Worm (Caenorhabditis elegans): ENCODE results near the gene hdl-1.

The hdl-1 gene

DNA sequence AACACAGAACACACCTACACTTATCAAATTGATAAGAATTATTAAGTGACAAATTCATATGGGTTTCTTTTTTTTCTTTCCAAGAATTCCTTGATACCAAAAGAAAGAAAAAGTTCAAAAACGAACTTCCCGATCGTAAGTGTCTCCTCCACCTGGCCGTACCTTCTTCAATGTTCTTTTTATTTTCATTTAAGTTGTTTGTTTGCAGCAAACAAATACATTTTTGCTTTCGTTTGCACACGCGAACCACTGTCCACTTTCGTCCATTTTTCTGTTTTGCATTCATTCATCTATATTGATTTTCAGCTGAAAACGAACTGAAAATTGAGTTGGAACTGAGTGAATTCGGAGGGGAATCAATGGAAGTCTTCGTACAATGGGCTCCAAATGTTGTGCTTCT lies 37.9 kb downstream of the hdl-1 start, which contains the start of gene VZK822L.2:
TSS of gene VZK822L.2 (plus strand) at position 301 of the 400 bp plus-strand sequence.
- no peak for TF ChIP-seq nhr-11 (tag; optimal IDR thresholded peaks at IDR 0.05)
- TF ChIP-seq npax-4 (tag; optimal IDR thresholded peaks at IDR 0.05), result no peak
- TF ChIP-seq pros-1 (tag; optimal IDR thresholded peaks at IDR 0.05), result no peak
- no peak for TF ChIP-seq pqm-1 (tag; optimal IDR thresholded peaks at IDR 0.05)
- no peak for TF ChIP-seq sox-2 (GFP tag; IDR thresholded peaks at IDR 0.05)
- TF ChIP-seq tbx-7 (tag; optimal IDR thresholded peaks at IDR 0.05), result no peak
- no peak for TF ChIP-seq gmeb-2 (tag; optimal IDR thresholded peaks at IDR 0.05)
- TF ChIP-seq pha-4 (tag; optimal IDR thresholded peaks at IDR 0.05), result no peak
- TF ChIP-seq K02D7.2 (tag; optimal IDR thresholded peaks at IDR 0.05), result no peak
- TF ChIP-seq T23F11.4 (GFP tag; optimal IDR thresholded peaks at IDR 0.05), result no peak
- TF ChIP-seq ceh-19 (GFP tag; optimal IDR thresholded peaks at IDR 0.05), result no peak

DNA sequence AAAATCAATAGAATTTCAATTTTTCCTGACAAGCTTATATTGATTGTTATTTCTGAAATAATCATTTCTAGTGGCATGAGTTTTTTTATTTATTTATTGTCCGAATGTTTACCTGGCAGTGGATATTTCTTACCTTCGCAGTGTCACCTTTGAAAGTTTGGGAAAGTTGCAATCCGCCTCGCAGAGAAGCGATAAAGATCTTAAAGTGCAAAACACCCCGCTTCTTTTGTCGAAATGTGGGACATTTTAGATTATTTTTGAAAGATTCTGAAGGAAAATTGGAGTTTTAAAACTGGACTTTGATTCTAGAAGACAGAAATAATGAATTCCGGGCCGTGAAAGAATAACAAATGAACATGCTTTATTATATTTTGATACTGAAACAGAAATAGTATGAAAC lies 40.9 kb downstream of the hdl-1 start:
- no peak for TF ChIP-seq lim-6 (tag; optimal IDR thresholded peaks at IDR 0.05)
- no peak for TF ChIP-seq odd-2 (tag; optimal IDR thresholded peaks at IDR 0.05)
- no peak for TF ChIP-seq npax-4 (tag; optimal IDR thresholded peaks at IDR 0.05)
- TF ChIP-seq ceh-45 (GFP tag; IDR thresholded peaks at IDR 0.05), result no peak
- no peak for TF ChIP-seq ceh-6 (GFP tag; optimal IDR thresholded peaks at IDR 0.05)
- TF ChIP-seq rnt-1 (tag; optimal IDR thresholded peaks at IDR 0.05), result no peak
- TF ChIP-seq ceh-24 (tag; optimal IDR thresholded peaks at IDR 0.05), result no peak
- TF ChIP-seq pqm-1 (tag; optimal IDR thresholded peaks at IDR 0.05), result no peak
- TF ChIP-seq dmd-4 (tag; optimal IDR thresholded peaks at IDR 0.05; ENCODE audit: borderline replicate concordance), result no peak
- TF ChIP-seq sox-4 (tag; optimal IDR thresholded peaks at IDR 0.05), result no peak
- TF ChIP-seq che-1 (tag; optimal IDR thresholded peaks at IDR 0.05), result no peak

DNA sequence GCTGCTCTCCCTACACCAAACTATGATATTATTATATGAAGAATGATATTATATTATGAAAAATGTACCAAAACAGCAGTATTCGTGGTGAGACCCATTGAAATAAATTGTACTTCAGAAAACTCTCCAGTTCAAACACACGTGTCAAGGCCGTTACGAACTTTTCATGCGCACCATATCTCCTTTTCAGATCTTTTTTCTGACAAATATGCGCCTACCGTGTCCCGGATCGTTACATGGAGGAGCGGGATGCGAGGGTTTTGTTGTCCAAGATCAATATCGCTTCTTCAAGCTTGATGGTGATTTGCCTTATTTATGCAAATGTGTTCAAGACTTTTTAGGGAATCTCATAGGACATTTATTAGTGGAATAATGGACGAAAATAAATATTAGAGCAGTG lies 45.9 kb downstream of the hdl-1 start:
- no peak for TF ChIP-seq che-1 (tag; optimal IDR thresholded peaks at IDR 0.05)
- TF ChIP-seq ttx-3 (tag; optimal IDR thresholded peaks at IDR 0.05), result no peak
- no peak for TF ChIP-seq syd-9 (tag; optimal IDR thresholded peaks at IDR 0.05)
- no peak for TF ChIP-seq madf-2 (tag; optimal IDR thresholded peaks at IDR 0.05)
- TF ChIP-seq pqm-1 (tag; optimal IDR thresholded peaks at IDR 0.05), result no peak
- no peak for TF ChIP-seq lim-6 (tag; optimal IDR thresholded peaks at IDR 0.05)
- no peak for TF ChIP-seq odd-2 (tag; optimal IDR thresholded peaks at IDR 0.05)
- no peak for TF ChIP-seq ets-4 (tag; optimal IDR thresholded peaks at IDR 0.05)
- TF ChIP-seq ceh-45 (GFP tag; IDR thresholded peaks at IDR 0.05), result no peak
- TF ChIP-seq ceh-9 (tag; optimal IDR thresholded peaks at IDR 0.05), result no peak
- TF ChIP-seq pat-9 (tag; optimal IDR thresholded peaks at IDR 0.05), result no peak
- no peak for TF ChIP-seq ceh-22 (tag; optimal IDR thresholded peaks at IDR 0.05)
- TF ChIP-seq fax-1 (tag; optimal IDR thresholded peaks at IDR 0.05), result no peak
- TF ChIP-seq ama-1 (optimal IDR thresholded peaks at IDR 0.05), result no peak

DNA sequence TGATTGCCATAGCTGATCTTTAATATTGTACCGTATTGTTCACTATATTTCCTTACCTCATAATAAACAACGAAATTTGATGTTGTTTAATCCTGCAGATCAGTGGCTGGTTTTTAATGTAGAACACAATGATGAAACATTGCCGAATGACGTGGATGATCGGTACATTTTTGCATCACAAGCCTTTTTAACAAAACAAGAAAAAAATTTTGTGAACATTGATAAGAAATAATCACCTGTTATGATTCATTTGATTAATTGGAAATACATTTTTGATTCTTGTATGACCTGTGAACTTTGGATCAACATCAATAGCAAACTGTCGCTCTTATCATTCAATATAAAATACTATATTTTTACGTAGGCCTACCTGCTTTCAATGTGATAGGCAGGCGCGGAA lies 46.8 kb downstream of the hdl-1 start:
- no peak for TF ChIP-seq ceh-45 (GFP tag; IDR thresholded peaks at IDR 0.05)
- no peak for TF ChIP-seq mec-3 (tag; optimal IDR thresholded peaks at IDR 0.05; ENCODE audit: borderline replicate concordance)
- no peak for TF ChIP-seq C38D4.7 (GFP tag; optimal IDR thresholded peaks at IDR 0.05)

DNA sequence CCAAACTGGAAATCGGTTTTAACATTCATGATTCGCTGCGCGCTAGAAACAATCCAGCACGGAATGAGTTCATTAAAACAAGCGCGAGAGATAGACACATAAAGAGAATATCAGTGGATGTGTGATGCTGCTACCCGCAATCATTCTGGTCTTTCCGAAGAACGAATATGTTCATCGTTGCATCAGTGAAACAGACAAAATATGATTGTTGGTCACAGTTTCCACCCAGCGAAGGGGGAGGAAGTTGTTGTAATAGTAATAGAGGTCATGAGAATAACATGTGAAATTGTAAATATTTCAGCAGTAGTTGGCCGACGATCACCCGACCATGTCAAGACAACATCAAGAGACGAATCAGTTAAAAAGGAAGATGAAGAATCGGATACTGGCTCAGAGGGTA lies 48.4 kb downstream of the hdl-1 start:
- TF ChIP-seq pha-4 (tag; optimal IDR thresholded peaks at IDR 0.05) (no peak), pha-2 (tag; optimal IDR thresholded peaks at IDR 0.05) (no peak), ceh-18 (tag; optimal IDR thresholded peaks at IDR 0.05) (no peak), ttx-3 (tag; optimal IDR thresholded peaks at IDR 0.05) (no peak), odd-2 (tag; optimal IDR thresholded peaks at IDR 0.05) (no peak), nfya-1 (tag; optimal IDR thresholded peaks at IDR 0.05) (no peak), nhr-232 (tag; optimal IDR thresholded peaks at IDR 0.05) (no peak), sdc-2 (tag; optimal IDR thresholded peaks at IDR 0.05) (no peak), ceh-30 (tag; optimal IDR thresholded peaks at IDR 0.05) (no peak)

Measured in whole organism, late embryonic.